Worm (Caenorhabditis elegans) whole organism, midembryonic: ENCODE measurements around the gene npp-8.

ENCODE experiments used
- T22C8.4 ChIP-seq: fragments of 200-800 bp; sonication (Bioruptor generic); IDR thresholded peaks from 2 replicates; pipeline ENCODE4 v1.3.6; 2022; ENCODE audit warnings: missing genetic modification characterization, missing compliant biosample characterization
- flt-1 ChIP-seq: fragments of 200-800 bp; sonication (Bioruptor generic); IDR thresholded peaks from 2 replicates; pipeline ENCODE4 v1.3.6; 2022; ENCODE audit warnings: missing genetic modification characterization, missing compliant biosample characterization
- med-1 ChIP-seq: sonication (generic microtip); optimal IDR thresholded peaks from 2 replicates; lab custom pipeline; 2017; ENCODE audit warnings: missing genetic modification characterization, mild to moderate bottlenecking, missing compliant biosample characterization, antibody characterized with exemption, missing genetic modification reagents; ENCODE audit not compliant: insufficient read depth
- ref-1 ChIP-seq: fragments of 200-800 bp; sonication (Bioruptor generic); conservative IDR thresholded peaks from 2 replicates; pipeline ENCODE4 v1.3.6; 2022; ENCODE audit warnings: missing genetic modification reagents, missing genetic modification characterization, missing compliant biosample characterization
- tab-1 ChIP-seq: fragments of 200-800 bp; sonication (Bioruptor generic); IDR thresholded peaks from 2 replicates; pipeline ENCODE4 v1.3.6; 2022; ENCODE audit warnings: missing genetic modification characterization, missing compliant biosample characterization
- ztf-29 ChIP-seq: fragments of 200-800 bp; sonication (Bioruptor generic); IDR thresholded peaks from 2 replicates; pipeline ENCODE4 v1.3.6; 2022; ENCODE audit warnings: missing genetic modification reagents, missing genetic modification characterization, missing compliant biosample characterization

ce11 chrIV:1633445-1633844 is 37.8 kb upstream of the npp-8 start, which contains the start of gene Y41D4B.6:
- TF ChIP-seq T22C8.4 (GFP tag; lab: Robert Waterston, UW) (no peak), tab-1 (GFP tag; lab: Robert Waterston, UW) (no peak), flt-1 (no peak), med-1 (GFP tag; lab: Kevin White, UChicago) (no peak), ztf-29 (GFP tag; lab: Robert Waterston, UW) (no peak), ref-1 (GFP tag; lab: Robert Waterston, UW) (no peak)
